Fruit fly (Drosophila melanogaster): Measurements from ENCODE around the gene CG12123.

DNA sequence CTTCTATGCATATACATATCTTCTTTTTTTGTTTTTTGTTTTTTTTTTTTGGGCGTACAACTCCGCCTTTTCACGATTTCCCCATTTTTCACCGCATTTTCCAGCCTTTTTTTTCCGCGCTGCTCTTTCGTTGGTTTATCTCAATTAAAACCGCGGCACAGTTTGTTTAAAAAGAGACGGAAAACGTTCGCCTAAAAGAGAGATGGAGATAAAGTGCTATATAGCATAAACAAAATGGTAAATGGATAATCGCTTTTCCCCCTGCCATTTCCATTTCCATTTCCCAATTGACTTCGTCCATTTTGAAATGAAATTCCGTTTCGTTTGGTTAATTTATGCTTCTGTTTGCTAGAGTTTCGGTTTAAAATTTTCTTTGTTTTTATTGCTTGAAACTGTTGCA, 5.0 kb upstream of the CG12123 start:
- TF ChIP-seq h (optimal IDR thresholded peaks at IDR 0.05) (no peak), psq (optimal IDR thresholded peaks at IDR 0.05) (no peak)

Measured in Kc167 (cell line).